Worm (Caenorhabditis elegans) whole organism, L3 larva: ENCODE results near the gene T26C5.5.

Experiments
- ZK546.5 ChIP-seq: sonication (generic microtip); optimal IDR thresholded peaks from 2 replicates; lab custom pipeline; 2017; ENCODE audit warnings: missing biosample characterization, missing genetic modification characterization
- aly-2 ChIP-seq: fragments of 150-350 bp; optimal IDR thresholded peaks from 2 replicates; lab custom pipeline; 2014; ENCODE audit warnings: missing biosample characterization, missing genetic modification characterization
- ama-1 ChIP-seq: fragments of 150-350 bp; optimal IDR thresholded peaks from 2 replicates; lab custom pipeline; 2018
- ceh-16 ChIP-seq: sonication (generic microtip); optimal IDR thresholded peaks from 2 replicates; lab custom pipeline; 2017; ENCODE audit warnings: missing biosample characterization, missing genetic modification characterization
- daf-12 ChIP-seq: fragments of 150-350 bp; optimal IDR thresholded peaks from 2 replicates; lab custom pipeline; 2014; ENCODE audit warnings: missing biosample characterization, missing genetic modification reagents, missing genetic modification characterization
- egl-27 ChIP-seq: sonication (generic microtip); optimal IDR thresholded peaks from 4 replicates; lab custom pipeline; 2017; ENCODE audit warnings: missing biosample characterization, missing genetic modification reagents, missing genetic modification characterization
- egl-5 ChIP-seq: fragments of 150-350 bp; optimal IDR thresholded peaks from 2 replicates; lab custom pipeline; 2017; ENCODE audit warnings: missing biosample characterization, missing genetic modification reagents, missing genetic modification characterization, inconsistent platforms
- elt-2 ChIP-seq: sonication (generic microtip); optimal IDR thresholded peaks from 2 replicates; lab custom pipeline; 2016; ENCODE audit warnings: missing genetic modification reagents, mild to moderate bottlenecking, missing genetic modification characterization, missing compliant biosample characterization
- elt-3 ChIP-seq, 3 experiments: fragments of 150-350 bp in 1 of 3; sonication (generic microtip) in 2 of 3; optimal IDR thresholded peaks; 2 replicates in 2 of 3; 4 replicates in 1 of 3; lab custom pipeline; 2014 to 2017; ENCODE audit warnings: missing biosample characterization in 3 of 3, missing genetic modification characterization in 3 of 3
- fkh-10 ChIP-seq: sonication (generic microtip); optimal IDR thresholded peaks from 2 replicates; lab custom pipeline; 2017; ENCODE audit warnings: missing biosample characterization, missing genetic modification reagents, missing genetic modification characterization
- fkh-2 ChIP-seq: fragments of 150-350 bp; optimal IDR thresholded peaks from 2 replicates; lab custom pipeline; 2014; ENCODE audit warnings: missing biosample characterization, missing genetic modification reagents, missing genetic modification characterization
- hmg-11 ChIP-seq: sonication (generic microtip); optimal IDR thresholded peaks from 2 replicates; lab custom pipeline; 2016; ENCODE audit warnings: missing genetic modification characterization, missing compliant biosample characterization
- lin-15B ChIP-seq: fragments of 150-350 bp; optimal IDR thresholded peaks from 2 replicates; lab custom pipeline; 2014; ENCODE audit warnings: missing biosample characterization, missing genetic modification characterization
- lin-39 ChIP-seq: fragments of 150-350 bp; optimal IDR thresholded peaks from 2 replicates; lab custom pipeline; 2018; ENCODE audit warnings: missing biosample characterization, missing genetic modification reagents, missing genetic modification characterization
- nfya-1 ChIP-seq: sonication (generic microtip); optimal IDR thresholded peaks from 2 replicates; lab custom pipeline; 2017; ENCODE audit warnings: missing genetic modification characterization, mild to moderate bottlenecking, missing compliant biosample characterization, antibody characterized with exemption, moderate library complexity; ENCODE audit not compliant: insufficient read depth
- nhr-12 ChIP-seq: fragments of 150-350 bp; optimal IDR thresholded peaks from 2 replicates; lab custom pipeline; 2014; ENCODE audit warnings: missing biosample characterization, missing genetic modification characterization
- nhr-25 ChIP-seq: sonication (generic microtip); optimal IDR thresholded peaks from 2 replicates; lab custom pipeline; 2017; ENCODE audit warnings: missing biosample characterization, missing genetic modification characterization
- nhr-43 ChIP-seq: sonication (generic microtip); optimal IDR thresholded peaks from 2 replicates; lab custom pipeline; 2016; ENCODE audit warnings: mild to moderate bottlenecking, missing genetic modification characterization, missing compliant biosample characterization; ENCODE audit not compliant: poor library complexity, severe bottlenecking
- nhr-76 ChIP-seq: fragments of 150-350 bp; sonication (generic microtip); optimal IDR thresholded peaks from 5 replicates; lab custom pipeline; 2014; ENCODE audit warnings: missing biosample characterization, missing genetic modification characterization
- pha-4 ChIP-seq: fragments of 150-350 bp; optimal IDR thresholded peaks from 2 replicates; lab custom pipeline; 2014; ENCODE audit warnings: missing biosample characterization, missing genetic modification reagents, missing genetic modification characterization
- pqm-1 ChIP-seq: fragments of 150-350 bp; optimal IDR thresholded peaks from 2 replicates; lab custom pipeline; 2017; ENCODE audit warnings: missing biosample characterization, missing genetic modification characterization, inconsistent platforms
- skn-1 ChIP-seq: fragments of 150-350 bp; optimal IDR thresholded peaks from 2 replicates; lab custom pipeline; 2014; ENCODE audit warnings: missing biosample characterization, missing genetic modification characterization
- snpc-4 ChIP-seq: fragments of 150-350 bp; optimal IDR thresholded peaks from 2 replicates; lab custom pipeline; 2014; ENCODE audit warnings: missing biosample characterization, missing genetic modification characterization
- tbx-2 ChIP-seq: sonication (generic microtip); optimal IDR thresholded peaks from 2 replicates; lab custom pipeline; 2016; ENCODE audit warnings: mild to moderate bottlenecking, missing genetic modification characterization, missing compliant biosample characterization
- zag-1 ChIP-seq: fragments of 150-350 bp; optimal IDR thresholded peaks from 2 replicates; lab custom pipeline; 2014; ENCODE audit warnings: missing biosample characterization, missing genetic modification characterization
- ztf-11 ChIP-seq: fragments of 150-350 bp; optimal IDR thresholded peaks from 2 replicates; lab custom pipeline; 2014; ENCODE audit warnings: missing biosample characterization, missing genetic modification characterization

The T26C5.5 gene

ce11 chrII:9282065-9282464 is 35.5 kb upstream of the T26C5.5 start:
- TF ChIP-seq fkh-10 (GFP tag; lab: Kevin White, UChicago), result no peak
- no peak for TF ChIP-seq nhr-76 (tag; lab: Kevin White, UChicago)
- no peak for TF ChIP-seq zag-1
- no peak for TF ChIP-seq elt-2 (tag; lab: Kevin White, UChicago)
- TF ChIP-seq nhr-43 (tag; lab: Kevin White, UChicago), result no peak
- TF ChIP-seq nhr-25 (tag; lab: Kevin White, UChicago), result no peak
- no peak for TF ChIP-seq egl-27
- no peak for TF ChIP-seq daf-12
- TF ChIP-seq, all 47 proteins: peak for 0

ce11 chrII:9281595-9281994 is 35.0 kb upstream of the T26C5.5 start:
- TF ChIP-seq egl-5 (tag; lab: Kevin White, UChicago) (peak; percentile 69), hmg-11 (tag; lab: Kevin White, UChicago) (peak; percentile 57), ztf-11 (tag; lab: Kevin White, UChicago) (no peak), ZK546.5 (tag; lab: Kevin White, UChicago) (no peak), nfya-1 (tag; lab: Kevin White, UChicago) (peak; percentile 56), lin-15B (tag; lab: Kevin White, UChicago) (peak; percentile 6), lin-39 (tag; lab: Kevin White, UChicago) (peak; percentile 55), ama-1 (peak; percentile 40)

ce11 chrII:9280846-9281245 is 34.3 kb upstream of the T26C5.5 start:
- peak; percentile 93 for TF ChIP-seq pha-4 (tag; lab: Kevin White, UChicago)
- TF ChIP-seq skn-1, result no peak
- peak; percentile 41 for TF ChIP-seq ama-1
- TF ChIP-seq, all 47 proteins: peak for 2

ce11 chrII:9280048-9280772 is 33.7 kb upstream of the T26C5.5 start, which contains the start of gene gldi-3:
TSS of gene gldi-3 (minus strand) at chrII:9280098.
- peak; percentile 7 for TF ChIP-seq pqm-1 (tag; lab: Kevin White, UChicago)
- TF ChIP-seq ama-1, result no peak
- peak; percentile 61 for TF ChIP-seq elt-2 (tag; lab: Kevin White, UChicago)

ce11 chrII:9279016-9279415 is 32.5 kb upstream of the T26C5.5 start:
- TF ChIP-seq nhr-12 (tag; lab: Kevin White, UChicago) (no peak), aly-2 (tag; lab: Kevin White, UChicago) (no peak), skn-1 (no peak), nhr-25 (tag; lab: Kevin White, UChicago) (no peak), fkh-2 (tag; lab: Kevin White, UChicago) (no peak), ztf-11 (tag; lab: Kevin White, UChicago) (no peak), tbx-2 (tag; lab: Kevin White, UChicago) (no peak)

ce11 chrII:9277153-9277552 is 30.6 kb upstream of the T26C5.5 start:
- TF ChIP-seq fkh-10 (GFP tag; lab: Kevin White, UChicago) (no peak), nhr-76 (tag; lab: Kevin White, UChicago) (no peak), nhr-25 (tag; lab: Kevin White, UChicago) (peak; percentile 7)

- TF ChIP-seq nhr-43 (tag; lab: Kevin White, UChicago) (no peak), pha-4 (tag; lab: Kevin White, UChicago) (no peak), ama-1 (peak; percentile 59), ceh-16 (tag; lab: Kevin White, UChicago) (no peak), elt-3 (tag; optimal IDR thresholded peaks at IDR 0.05; lab: Kevin White, UChicago) (no peak), lin-15B (tag; lab: Kevin White, UChicago) (no peak), tbx-2 (tag; lab: Kevin White, UChicago) (no peak), snpc-4 (tag; lab: Kevin White, UChicago) (no peak), aly-2 (tag; lab: Kevin White, UChicago) (no peak)
Measured at ce11 chrII:9275173-9275572, 28.6 kb upstream of the T26C5.5 start.
